Worm (Caenorhabditis elegans): ENCODE results near the gene T07F10.3.

ce11 chrV:12867997-12868396, 1.8 kb downstream of the T07F10.3 start, which contains the start of gene nspg-1:
- no peak for TF ChIP-seq nhr-11 (tag; optimal IDR thresholded peaks at IDR 0.05)
- TF ChIP-seq ceh-82 (tag; optimal IDR thresholded peaks at IDR 0.05), result no peak
- no peak for TF ChIP-seq fos-1 (tag; optimal IDR thresholded peaks at IDR 0.05)
- TF ChIP-seq pqm-1 (tag; optimal IDR thresholded peaks at IDR 0.05), result no peak
- TF ChIP-seq fkh-10 (GFP tag; optimal IDR thresholded peaks at IDR 0.05), result no peak
- TF ChIP-seq daf-8 (GFP tag; IDR thresholded peaks at IDR 0.05), result no peak
- TF ChIP-seq dve-1 (tag; optimal IDR thresholded peaks at IDR 0.05; ENCODE audit: insufficient read depth), result no peak
- TF ChIP-seq lin-39 (tag; optimal IDR thresholded peaks at IDR 0.05), result no peak
- no peak for TF ChIP-seq mep-1 (tag; optimal IDR thresholded peaks at IDR 0.05)
- TF ChIP-seq aly-2 (tag; optimal IDR thresholded peaks at IDR 0.05), result no peak
- TF ChIP-seq nhr-237 (tag; optimal IDR thresholded peaks at IDR 0.05), result no peak
- no peak for TF ChIP-seq zfp-3 (GFP tag; conservative IDR thresholded peaks at IDR 0.05)
- no peak for TF ChIP-seq hlh-11 (tag; optimal IDR thresholded peaks at IDR 0.05)

Data from whole organism, L4 larva.